Worm (Caenorhabditis elegans) whole organism, mixed stage, embryonic: Measurements from ENCODE around the gene C44B11.1.

ENCODE experiments used
- bed-3 ChIP-seq: fragments of 200-800 bp; sonication (Bioruptor generic); optimal IDR thresholded peaks from 3 replicates; lab custom pipeline; 2018; ENCODE audit warnings: mild to moderate bottlenecking, missing genetic modification characterization, moderate library complexity, missing compliant biosample characterization
- blmp-1 ChIP-seq: fragments of 150-350 bp; optimal IDR thresholded peaks from 2 replicates; lab custom pipeline; 2014; ENCODE audit warnings: missing biosample characterization, missing genetic modification characterization
- ces-1 ChIP-seq: fragments of 150-350 bp; optimal IDR thresholded peaks from 2 replicates; lab custom pipeline; 2014; ENCODE audit warnings: missing biosample characterization, missing genetic modification reagents, missing genetic modification characterization
- elt-1 ChIP-seq: sonication (generic microtip); optimal IDR thresholded peaks from 2 replicates; lab custom pipeline; 2017; ENCODE audit warnings: missing genetic modification characterization, mild to moderate bottlenecking, missing compliant biosample characterization, antibody characterized with exemption, moderate library complexity, borderline replicate concordance; ENCODE audit not compliant: insufficient read depth
- hlh-1 ChIP-seq: fragments of 150-350 bp; optimal IDR thresholded peaks from 2 replicates; lab custom pipeline; 2014; ENCODE audit warnings: missing biosample characterization, missing genetic modification reagents, missing genetic modification characterization
- lin-13 ChIP-seq: fragments of 150-350 bp; optimal IDR thresholded peaks from 2 replicates; lab custom pipeline; 2014; ENCODE audit warnings: missing biosample characterization, missing genetic modification characterization
- lsy-2 ChIP-seq: fragments of 150-350 bp; optimal IDR thresholded peaks from 2 replicates; lab custom pipeline; 2014; ENCODE audit warnings: missing biosample characterization, missing genetic modification characterization
- pha-4 ChIP-seq: fragments of 150-350 bp; optimal IDR thresholded peaks from 2 replicates; lab custom pipeline; 2018; ENCODE audit warnings: missing biosample characterization, missing genetic modification reagents, missing genetic modification characterization
- sptf-1 ChIP-seq: sonication (generic microtip); optimal IDR thresholded peaks from 2 replicates; lab custom pipeline; 2017; ENCODE audit warnings: mild to moderate bottlenecking, missing genetic modification characterization, moderate library complexity, missing compliant biosample characterization
- unc-62 ChIP-seq: fragments of 150-350 bp; optimal IDR thresholded peaks from 2 replicates; lab custom pipeline; 2014; ENCODE audit warnings: missing biosample characterization, missing genetic modification reagents, missing genetic modification characterization
- zip-8 ChIP-seq: fragments of 150-350 bp; optimal IDR thresholded peaks from 2 replicates; lab custom pipeline; 2014; ENCODE audit warnings: missing biosample characterization, missing genetic modification characterization

- TF ChIP-seq hlh-1 (tag; lab: Kevin White, UChicago) (no peak), lin-13 (tag; lab: Kevin White, UChicago) (no peak), unc-62 (GFP tag; lab: Kevin White, UChicago) (no peak), elt-1 (tag; lab: Kevin White, UChicago) (no peak), sptf-1 (tag; lab: Kevin White, UChicago) (no peak), pha-4 (tag; lab: Kevin White, UChicago) (no peak), lsy-2 (tag; lab: Kevin White, UChicago) (no peak), zip-8 (no peak), bed-3 (GFP tag; lab: Kevin White, UChicago) (no peak), blmp-1 (tag; lab: Kevin White, UChicago) (no peak), ces-1 (GFP tag; lab: Kevin White, UChicago) (no peak)
These were observed 21.7 kb downstream of the C44B11.1 start for ce11 chrIII:3176775-3177174.
